Fruit fly (Drosophila melanogaster): ENCODE measurements around the gene Hmu.

The Hmu gene

dm6 chr3R:27289638-27290037 lies 1.1 kb downstream of the Hmu start (continued):
- TF ChIP-seq pita (GFP tag; optimal IDR thresholded peaks at IDR 0.05): no peak
- no peak for TF ChIP-seq TFAM (GFP tag; optimal IDR thresholded peaks at IDR 0.05)
- TF ChIP-seq Mad (GFP tag; optimal IDR thresholded peaks at IDR 0.05): no peak
- TF ChIP-seq CG10979 (tag; optimal IDR thresholded peaks at IDR 0.05): peak; percentile 62
- TF ChIP-seq dmrt99B (tag; optimal IDR thresholded peaks at IDR 0.05): peak; percentile 35
- no peak for TF ChIP-seq CG5953 (GFP tag; IDR thresholded peaks at IDR 0.05)
- TF ChIP-seq dm (GFP tag; optimal IDR thresholded peaks at IDR 0.05): no peak
- TF ChIP-seq cg (GFP tag; optimal IDR thresholded peaks at IDR 0.05): no peak
- TF ChIP-seq Hand (GFP tag; optimal IDR thresholded peaks at IDR 0.05): no peak
- no peak for TF ChIP-seq seq (GFP tag; IDR thresholded peaks at IDR 0.05)
- TF ChIP-seq Myb (GFP tag; optimal IDR thresholded peaks at IDR 0.05): peak; percentile 6
- TF ChIP-seq B-H2 (GFP tag; optimal IDR thresholded peaks at IDR 0.05): no peak
- no peak for TF ChIP-seq gsb (GFP tag; IDR thresholded peaks at IDR 0.05)
- no peak for TF ChIP-seq ac (GFP tag; optimal IDR thresholded peaks at IDR 0.05)
- TF ChIP-seq org-1 (GFP tag; optimal IDR thresholded peaks at IDR 0.05): no peak
- TF ChIP-seq ara (GFP tag; IDR thresholded peaks at IDR 0.05): peak; percentile 39; the same call in 1 of the 2 replicates
- no peak for TF ChIP-seq Bgb (GFP tag; IDR thresholded peaks at IDR 0.05; ENCODE audit: partially characterized antibody)
- no peak for TF ChIP-seq ro (GFP tag; IDR thresholded peaks at IDR 0.05)
- TF ChIP-seq cato (GFP tag; optimal IDR thresholded peaks at IDR 0.05; ENCODE audit: borderline replicate concordance): no peak
- no peak for TF ChIP-seq CG14965 (GFP tag; optimal IDR thresholded peaks at IDR 0.05; ENCODE audit: borderline replicate concordance)
- no peak for TF ChIP-seq pros (GFP tag; optimal IDR thresholded peaks at IDR 0.05)
- no peak for TF ChIP-seq bowl (GFP tag; IDR thresholded peaks at IDR 0.05)
- TF ChIP-seq nerfin-1 (tag; optimal IDR thresholded peaks at IDR 0.05): peak; percentile 8
- TF ChIP-seq CG13424 (tag; optimal IDR thresholded peaks at IDR 0.05): peak; percentile 33
- TF ChIP-seq ftz-f1 (GFP tag; optimal IDR thresholded peaks at IDR 0.05): no peak
- peak; percentile 34 for TF ChIP-seq az2 (GFP tag; optimal IDR thresholded peaks at IDR 0.05)
- no peak for TF ChIP-seq tap (tag; optimal IDR thresholded peaks at IDR 0.05)
- TF ChIP-seq grau (tag; optimal IDR thresholded peaks at IDR 0.05): peak; percentile 92
- peak; percentile 29 for TF ChIP-seq Hmr (GFP tag; optimal IDR thresholded peaks at IDR 0.05)
- peak; percentile 19 for TF ChIP-seq CG30431 (GFP tag; optimal IDR thresholded peaks at IDR 0.05)
- no peak for TF ChIP-seq her (GFP tag; optimal IDR thresholded peaks at IDR 0.05)
- TF ChIP-seq CG8089 (GFP tag; optimal IDR thresholded peaks at IDR 0.05): no peak
- TF ChIP-seq ERR (GFP tag; optimal IDR thresholded peaks at IDR 0.05): no peak
- no peak for TF ChIP-seq CG1024 (GFP tag; IDR thresholded peaks at IDR 0.05)
- peak; percentile 51 for TF ChIP-seq Fer1 (GFP tag; optimal IDR thresholded peaks at IDR 0.05)
- no peak for TF ChIP-seq ssp (GFP tag; IDR thresholded peaks at IDR 0.05)
- TF ChIP-seq HmgZ (tag; optimal IDR thresholded peaks at IDR 0.05): peak; percentile 10
- no peak for TF ChIP-seq E2f2 (GFP tag; IDR thresholded peaks at IDR 0.05)
- TF ChIP-seq gce (GFP tag; IDR thresholded peaks at IDR 0.05): no peak
- no peak for TF ChIP-seq Adf1 (GFP tag; IDR thresholded peaks at IDR 0.05)
- TF ChIP-seq lab (GFP tag; optimal IDR thresholded peaks at IDR 0.05): peak; percentile 70
- TF ChIP-seq run (tag; optimal IDR thresholded peaks at IDR 0.05): no peak
- TF ChIP-seq CG9876 (GFP tag; optimal IDR thresholded peaks at IDR 0.05): no peak
- TF ChIP-seq CG34224 (GFP tag; IDR thresholded peaks at IDR 0.05; ENCODE audit: partially characterized antibody): no peak
- TF ChIP-seq CG2116 (GFP tag; optimal IDR thresholded peaks at IDR 0.05): no peak
- TF ChIP-seq fd96Cb (tag; optimal IDR thresholded peaks at IDR 0.05): peak; percentile 43
- TF ChIP-seq CoRest (tag; optimal IDR thresholded peaks at IDR 0.05): no peak
- TF ChIP-seq luna (GFP tag; optimal IDR thresholded peaks at IDR 0.05): no peak
- no peak for TF ChIP-seq Bdp1 (GFP tag; optimal IDR thresholded peaks at IDR 0.05)
- peak; percentile 61 for TF ChIP-seq zfh2 (GFP tag; optimal IDR thresholded peaks at IDR 0.05)
- TF ChIP-seq CG16815 (GFP tag; optimal IDR thresholded peaks at IDR 0.05): peak; percentile 13
- TF ChIP-seq vfl (GFP tag; optimal IDR thresholded peaks at IDR 0.05): no peak

Data from whole organism, embryonic.